Worm (Caenorhabditis elegans) whole organism, dauer: Measurements from ENCODE around the gene clec-45.

Experiments used
- unc-62 ChIP-seq: sonication (generic microtip); optimal IDR thresholded peaks from 2 replicates; lab custom pipeline; 2017; ENCODE audit warnings: missing biosample characterization, missing genetic modification reagents, missing genetic modification characterization

The clec-45 gene

DNA sequence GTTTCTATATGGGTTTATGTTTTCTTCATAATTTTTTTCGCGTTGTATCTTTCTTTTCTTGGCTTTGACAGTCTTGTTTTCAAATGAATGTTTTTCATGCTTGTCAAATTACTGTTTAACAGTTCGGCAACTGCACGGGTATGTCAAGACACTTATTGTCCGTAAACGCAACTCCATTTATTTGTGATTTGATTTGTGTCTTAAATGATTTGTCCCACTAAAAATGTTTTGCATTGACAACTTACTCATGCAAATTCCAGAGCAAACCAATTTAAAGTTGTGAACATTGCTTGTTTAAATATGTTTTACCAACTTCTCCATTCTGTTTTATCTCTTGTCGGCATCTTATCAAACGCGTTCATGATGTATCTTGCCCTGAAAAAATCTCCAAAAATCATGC lies 6.2 kb upstream of the clec-45 start, which contains the start of gene srd-25:
Gene srd-25, plus strand, starts transcription at position 301 of the 400 bp plus-strand sequence.
- no peak for TF ChIP-seq unc-62 (GFP tag; lab: Kevin White, UChicago)

DNA sequence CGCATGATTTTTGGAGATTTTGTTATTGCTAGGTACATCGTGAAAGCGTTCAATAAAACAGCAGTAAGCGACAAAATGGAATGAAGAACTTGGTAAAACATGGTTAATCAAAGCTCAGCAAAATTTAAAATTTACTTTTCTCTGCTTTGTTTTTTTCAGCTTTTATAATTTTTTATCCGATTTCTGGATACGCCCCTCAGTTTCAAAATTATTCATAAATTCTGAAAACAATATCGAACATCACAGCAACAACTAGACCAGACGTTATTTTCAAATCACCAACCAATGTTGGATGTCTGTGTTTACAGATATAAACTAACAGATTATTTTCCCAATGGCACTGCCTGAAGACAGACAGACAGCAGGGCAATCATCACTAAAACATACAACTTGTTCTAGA lies 3.2 kb upstream of the clec-45 start, which contains the start of gene srd-31:
Gene srd-31, minus strand, starts transcription at position 101 of the 400 bp plus-strand sequence.
- TF ChIP-seq unc-62 (GFP tag; lab: Kevin White, UChicago) = no peak

DNA sequence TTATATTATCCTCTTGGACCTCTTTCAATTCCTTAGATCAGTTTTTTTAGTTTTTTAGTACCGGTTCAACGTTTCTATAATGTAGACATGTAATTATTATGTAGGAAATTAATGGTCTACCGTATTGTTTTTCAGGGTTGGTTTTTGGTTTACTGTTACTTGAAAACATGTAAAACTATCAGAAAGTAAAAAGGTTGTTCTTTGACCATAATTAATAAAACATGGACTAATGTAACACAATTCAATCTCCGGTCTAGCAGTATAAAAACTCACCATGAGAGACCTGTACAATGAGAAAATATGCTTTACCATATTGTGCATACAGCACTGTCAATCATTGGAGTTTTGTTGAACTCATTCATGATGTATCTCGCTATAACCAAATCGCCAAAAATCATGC lies 2.4 kb upstream of the clec-45 start, which contains the start of gene srd-29:
Gene srd-29, plus strand, starts transcription at position 301 of the 400 bp plus-strand sequence.
- no peak for TF ChIP-seq unc-62 (GFP tag; lab: Kevin White, UChicago)

DNA sequence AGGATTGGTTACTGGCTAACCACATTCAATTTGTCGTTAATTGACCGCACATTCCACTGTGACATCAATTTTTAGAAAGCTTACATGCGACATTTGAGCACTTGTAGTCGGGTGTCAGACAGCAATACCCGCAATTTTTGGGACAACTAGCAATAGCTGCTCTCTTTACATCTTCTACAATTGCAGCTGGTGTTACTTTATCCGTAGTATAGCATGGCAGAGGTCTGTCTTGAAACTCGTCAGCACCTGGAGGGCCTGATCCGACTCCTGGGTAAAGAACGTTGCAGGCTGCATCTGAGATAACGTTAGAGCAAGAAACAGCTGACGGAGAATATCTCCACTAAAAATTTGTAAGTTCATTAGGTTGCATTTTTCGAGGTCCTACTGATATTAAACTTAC lies 1.5 kb downstream of the clec-45 start:
- TF ChIP-seq unc-62 (GFP tag; lab: Kevin White, UChicago) = no peak

DNA sequence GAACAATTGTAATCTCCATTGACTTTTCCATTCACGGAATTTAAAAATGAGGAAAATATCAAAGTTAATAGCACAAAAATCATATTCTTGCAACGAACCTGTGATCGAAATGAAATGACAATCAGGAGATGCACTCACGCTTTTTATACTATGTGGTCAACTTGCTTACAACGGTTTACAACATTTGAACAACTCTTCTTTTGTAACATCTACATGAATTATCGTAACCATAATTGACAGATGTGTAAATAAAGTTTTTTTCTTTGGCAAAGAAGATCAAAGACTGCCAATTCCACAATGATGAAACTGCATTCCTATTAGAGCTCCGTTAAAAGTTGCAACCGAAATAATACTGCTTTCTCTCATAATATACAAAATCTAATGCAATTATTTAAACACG lies 1.9 kb downstream of the clec-45 start, which contains the start of gene F07C4.10:
Gene F07C4.10, minus strand, starts transcription at position 101 of the 400 bp plus-strand sequence.
- TF ChIP-seq unc-62 (GFP tag; lab: Kevin White, UChicago) = no peak

DNA sequence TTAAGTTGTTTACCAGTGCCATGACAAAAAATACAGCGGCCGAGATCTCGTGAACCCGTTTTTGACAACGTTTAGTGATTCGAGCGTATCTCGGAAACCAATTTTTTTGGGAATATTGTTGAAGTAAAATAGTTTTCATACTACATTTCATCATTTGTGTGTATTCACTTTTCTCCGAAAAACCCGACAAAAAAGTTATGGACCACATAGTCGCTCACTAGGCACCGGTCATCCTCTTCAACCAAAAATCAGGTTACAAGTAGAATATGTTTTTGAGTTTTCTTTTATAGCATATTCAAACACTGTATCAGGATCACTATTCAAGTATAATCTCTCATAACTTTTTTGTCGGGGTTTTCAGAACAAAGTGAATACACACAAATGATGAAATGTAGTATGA lies 3.8 kb downstream of the clec-45 start:
- TF ChIP-seq unc-62 (GFP tag; lab: Kevin White, UChicago) = no peak

DNA sequence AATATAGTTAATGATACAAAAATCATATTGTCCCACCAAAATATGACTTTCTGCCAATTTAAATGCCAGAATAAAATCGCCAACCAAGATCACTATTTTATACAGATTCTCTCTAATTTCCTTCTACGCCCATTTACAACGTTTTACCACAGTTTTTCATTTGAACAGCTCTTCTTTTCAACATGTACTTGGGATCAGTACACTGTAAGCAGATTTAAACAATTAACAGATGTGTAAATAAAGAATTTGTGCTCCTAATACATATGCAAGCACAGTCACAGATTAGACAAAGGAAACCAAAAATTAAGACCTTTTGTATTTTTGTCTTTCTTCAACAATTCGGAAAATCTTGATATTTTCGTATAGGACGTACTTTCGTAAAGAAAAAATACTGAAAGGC lies 5.5 kb downstream of the clec-45 start, which contains the start of gene F07C4.11:
Gene F07C4.11, minus strand, starts transcription at position 101 of the 400 bp plus-strand sequence.
- TF ChIP-seq unc-62 (GFP tag; lab: Kevin White, UChicago) = no peak

DNA sequence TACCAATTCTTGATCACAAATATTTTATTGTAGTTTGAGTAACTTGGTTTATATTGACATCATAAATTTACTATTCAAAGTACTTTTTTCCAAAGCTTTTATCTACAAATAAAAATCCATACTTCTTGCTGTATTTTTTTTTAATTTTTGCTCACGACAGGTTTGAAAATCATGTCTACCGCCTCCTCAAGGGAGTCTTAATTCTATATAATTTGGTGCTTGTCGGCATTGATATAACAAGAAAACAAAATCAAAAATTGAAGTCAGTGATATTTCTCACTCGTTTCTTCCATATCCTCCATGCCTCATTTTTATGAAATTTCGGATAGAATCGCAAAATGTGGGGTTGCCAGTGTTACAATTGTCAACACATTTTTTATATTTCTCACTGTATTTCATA lies 7.6 kb downstream of the clec-45 start, which contains the start of gene str-47:
Gene str-47, plus strand, starts transcription at position 301 of the 400 bp plus-strand sequence.
- no peak for TF ChIP-seq unc-62 (GFP tag; lab: Kevin White, UChicago)

DNA sequence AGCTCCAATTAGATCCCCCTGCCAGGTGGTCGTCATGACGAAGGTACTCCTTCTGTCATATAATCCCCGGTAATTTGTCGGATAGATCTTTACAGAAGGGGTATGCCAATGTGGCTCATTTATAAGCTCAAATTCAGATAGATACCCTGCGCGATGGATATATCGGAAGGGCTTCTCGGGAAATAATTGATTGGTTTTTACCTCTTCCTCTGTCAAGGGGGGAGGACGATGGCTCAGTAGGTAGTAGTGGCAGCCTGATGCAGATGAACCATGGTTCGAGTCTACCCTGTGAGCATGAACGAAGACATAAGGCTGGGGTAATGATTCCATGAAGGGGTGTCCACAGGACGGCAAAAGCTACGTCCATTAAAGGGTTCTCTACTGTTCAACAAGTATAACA lies 9.2 kb downstream of the clec-45 start:
- no peak for TF ChIP-seq unc-62 (GFP tag; lab: Kevin White, UChicago)

DNA sequence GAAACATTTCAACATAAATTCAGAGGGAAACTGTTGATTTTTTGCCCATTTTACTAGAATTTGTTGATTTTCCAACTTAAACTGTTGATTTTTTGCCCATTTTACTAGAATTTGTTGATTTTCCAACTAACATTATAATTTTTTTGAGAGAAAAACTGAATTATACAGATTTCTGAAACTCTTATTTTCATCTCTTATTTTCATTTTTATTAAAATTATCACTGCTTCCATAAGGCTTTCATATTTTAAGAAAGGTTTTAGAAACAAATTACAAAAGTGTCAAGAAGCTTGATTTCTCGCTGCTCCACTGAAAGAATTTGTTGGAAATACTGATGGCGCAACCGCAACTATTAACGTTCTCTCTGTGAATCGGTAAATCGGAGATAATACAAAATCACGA lies 12.1 kb downstream of the clec-45 start:
- TF ChIP-seq unc-62 (GFP tag; lab: Kevin White, UChicago) = no peak

DNA sequence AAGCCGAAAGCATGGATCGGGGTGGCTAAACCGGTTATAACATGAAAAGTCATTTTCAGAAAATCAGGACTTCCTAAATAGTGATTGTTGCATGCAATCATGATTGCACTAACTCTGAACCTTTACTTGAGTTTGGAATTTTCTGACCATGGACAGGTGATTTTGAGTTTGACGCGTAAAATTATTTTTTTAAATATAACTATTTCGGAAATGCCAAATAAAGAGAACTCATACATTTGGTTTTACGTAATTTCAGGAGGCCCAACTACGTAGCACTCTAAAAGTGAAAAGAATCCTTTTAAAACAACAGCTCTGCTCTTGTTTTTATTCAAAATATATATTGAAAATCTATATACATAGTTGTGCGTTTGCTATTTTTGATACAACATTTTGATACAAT lies 13.9 kb downstream of the clec-45 start, which contains the start of gene srh-234:
Gene srh-234, minus strand, starts transcription at position 101 of the 400 bp plus-strand sequence.
- TF ChIP-seq unc-62 (GFP tag; lab: Kevin White, UChicago) = no peak

DNA sequence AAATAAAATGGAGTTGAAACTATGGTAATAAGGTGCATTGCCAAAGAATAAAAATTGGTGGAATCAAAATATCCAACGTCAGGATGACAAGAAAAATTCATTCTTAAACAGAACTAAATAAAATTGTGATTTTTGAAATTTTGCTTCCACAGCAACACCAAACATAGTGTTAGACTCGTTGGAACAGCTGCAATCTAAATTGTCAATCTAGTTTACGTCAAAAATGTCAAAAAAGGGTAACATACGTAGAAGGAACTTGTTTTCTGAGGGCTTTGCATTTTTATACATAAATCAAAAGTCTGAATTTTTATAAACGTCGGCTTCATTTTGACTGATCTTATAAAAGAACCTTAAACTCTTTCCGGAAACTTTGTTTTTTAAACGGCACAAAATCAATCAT lies 15.7 kb downstream of the clec-45 start, which contains the start of gene srh-200:
Gene srh-200, minus strand, starts transcription at position 101 of the 400 bp plus-strand sequence.
- TF ChIP-seq unc-62 (GFP tag; lab: Kevin White, UChicago) = no peak

DNA sequence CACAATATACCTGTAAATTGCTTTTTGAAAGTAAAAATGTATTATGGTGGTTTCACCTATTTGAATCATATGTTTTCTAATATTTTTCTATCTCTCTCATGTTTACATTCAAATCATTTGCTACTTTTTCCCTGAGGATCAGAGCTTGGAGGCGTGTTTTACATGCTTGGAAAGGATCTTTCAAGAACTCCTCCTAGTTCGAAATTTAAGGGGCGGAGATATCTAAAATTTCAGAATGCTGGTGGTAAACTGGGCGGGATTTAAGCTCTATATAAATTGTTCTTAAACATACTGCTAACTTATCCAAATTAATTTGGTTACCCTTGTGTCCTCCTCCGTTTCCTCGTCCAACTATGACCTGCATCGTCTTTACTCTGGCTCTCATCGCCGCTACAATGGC lies 30.0 kb downstream of the clec-45 start, which contains the start of gene C12D5.5:
Gene C12D5.5, plus strand, starts transcription at position 301 of the 400 bp plus-strand sequence.
- TF ChIP-seq unc-62 (GFP tag; lab: Kevin White, UChicago) = no peak

DNA sequence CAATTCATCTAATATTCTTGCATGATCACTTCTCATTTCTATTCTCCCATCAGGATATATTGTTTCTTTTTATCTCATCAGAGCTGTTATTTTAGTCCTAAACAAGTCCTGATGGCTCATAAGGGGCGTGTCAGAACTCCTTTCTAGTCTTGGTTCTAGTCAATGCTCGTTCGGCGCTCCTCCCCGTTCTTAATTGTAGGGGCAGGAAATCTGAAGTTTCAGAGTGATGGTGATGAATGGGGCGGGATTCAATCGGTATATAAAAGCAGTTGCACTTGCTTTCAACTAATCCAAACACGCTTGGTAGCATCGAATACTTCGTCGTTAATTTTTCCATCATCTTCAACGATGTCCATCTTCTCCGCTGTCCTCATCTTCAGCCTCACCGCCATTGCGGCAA lies 34.4 kb downstream of the clec-45 start, which contains the start of gene C12D5.4:
Gene C12D5.4, plus strand, starts transcription at position 301 of the 400 bp plus-strand sequence.
- no peak for TF ChIP-seq unc-62 (GFP tag; lab: Kevin White, UChicago)

DNA sequence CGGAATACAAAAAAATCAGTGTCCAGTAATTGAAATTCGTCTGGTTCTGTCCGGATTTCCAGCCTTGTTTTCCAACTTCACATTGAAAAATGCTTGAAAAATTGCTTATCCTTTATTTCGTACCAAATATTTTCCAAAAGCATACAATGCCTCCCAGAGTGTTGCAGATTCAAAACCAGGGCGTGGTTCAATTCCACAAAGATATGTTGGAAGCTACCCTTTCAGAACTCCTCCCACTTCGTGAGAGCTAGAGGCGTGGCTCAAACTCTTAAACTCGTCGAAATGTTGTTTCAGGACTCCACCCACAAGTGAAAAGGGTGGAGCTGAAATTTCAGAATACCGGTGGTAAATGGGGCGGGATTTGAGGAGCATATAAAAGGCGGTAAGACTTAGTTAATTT lies 38.0 kb downstream of the clec-45 start, which contains the start of gene C12D5.3:
Gene C12D5.3, plus strand, starts transcription at position 301 of the 400 bp plus-strand sequence.
- no peak for TF ChIP-seq unc-62 (GFP tag; lab: Kevin White, UChicago)

DNA sequence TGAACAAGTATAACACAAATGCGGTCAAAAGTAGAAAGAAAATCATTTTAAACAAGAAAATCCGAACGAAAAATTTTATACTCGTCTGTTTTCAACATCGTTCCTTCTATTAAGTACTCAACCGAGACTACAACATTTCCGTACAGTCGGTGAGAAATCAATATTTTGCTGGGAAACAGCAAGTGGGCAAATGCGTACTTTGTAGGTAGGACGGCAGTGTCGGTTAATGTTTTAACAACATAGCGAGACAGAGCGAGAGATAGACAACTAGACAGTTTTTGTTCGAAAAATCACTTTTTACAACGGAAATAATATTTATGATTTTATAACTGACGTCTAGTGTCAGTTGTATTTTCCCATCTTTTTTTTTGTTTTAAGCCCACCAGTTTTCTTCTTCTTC lies 43.5 kb downstream of the clec-45 start, which contains the start of gene cyp-33A1:
Gene cyp-33A1, minus strand, starts transcription at position 72 of the 400 bp plus-strand sequence.
- TF ChIP-seq unc-62 (GFP tag; lab: Kevin White, UChicago) = no peak
